Worm (Caenorhabditis elegans): ENCODE data around the gene ZC196.5.
A peak's percentile ranks its signal among the peaks of the same experiment; 100 is the strongest.

ZC196.5 gene

DNA sequence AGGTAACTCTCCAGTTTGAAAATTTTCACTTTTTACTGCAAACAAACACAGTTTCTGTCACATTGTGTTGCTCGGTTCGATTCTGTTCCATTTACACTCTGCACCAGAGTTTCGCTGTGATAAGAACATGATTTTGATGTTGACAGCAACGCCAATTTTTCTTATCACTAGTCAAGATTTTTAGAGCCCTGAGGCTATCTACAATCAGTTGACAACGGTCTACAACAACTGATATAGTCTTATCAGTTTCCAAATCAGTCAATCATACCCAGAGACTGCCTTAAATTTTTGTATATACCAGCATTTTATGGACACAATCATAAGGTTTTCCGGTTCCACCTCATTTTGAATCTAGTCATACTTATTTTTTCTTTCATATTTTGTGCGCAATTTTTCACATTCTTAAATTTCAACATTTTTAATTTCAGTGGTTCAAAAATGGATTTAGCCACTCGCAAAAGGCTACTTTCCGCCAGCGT, 39.3 kb downstream of the ZC196.5 start, which contains the start of gene B0507.3 (continued):
- peak; percentile 100 for TF ChIP-seq pqm-1 (tag; optimal IDR thresholded peaks at IDR 0.05)
- TF ChIP-seq saeg-2 (GFP tag; IDR thresholded peaks at IDR 0.05), result no peak
- TF ChIP-seq lin-13 (GFP tag; optimal IDR thresholded peaks at IDR 0.05), result no peak
- peak; percentile 29 for TF ChIP-seq T20F7.1 (GFP tag; optimal IDR thresholded peaks at IDR 0.05)
- peak; percentile 98 for TF ChIP-seq tra-1 (GFP tag; IDR thresholded peaks at IDR 0.05)
- TF ChIP-seq nhr-41 (GFP tag; IDR thresholded peaks at IDR 0.05), result peak; percentile 77
- TF ChIP-seq mes-2 (tag; optimal IDR thresholded peaks at IDR 0.05; ENCODE audit: poor library complexity, severe bottlenecking), result no peak
- TF ChIP-seq mxl-3 (GFP tag; optimal IDR thresholded peaks at IDR 0.05), result peak; percentile 7
- no peak for TF ChIP-seq Y75B8A.6 (GFP tag; IDR thresholded peaks at IDR 0.05)
- peak; percentile 97 for TF ChIP-seq php-3 (GFP tag; IDR thresholded peaks at IDR 0.05)
- 0 out of 2 replicates have a peak, but pooled peaks have one; percentile 49 for TF ChIP-seq nhr-42 (GFP tag; IDR thresholded peaks at IDR 0.05)
- no peak for TF ChIP-seq arid-1 (GFP tag; conservative IDR thresholded peaks at IDR 0.05)
- peak; percentile 59; the same call in 1 of the 2 replicates for TF ChIP-seq pha-4 (GFP tag; IDR thresholded peaks at IDR 0.05)
- TF ChIP-seq pha-4 (tag; optimal IDR thresholded peaks at IDR 0.05), result no peak
- peak; percentile 88 for TF ChIP-seq nhr-77 (tag; optimal IDR thresholded peaks at IDR 0.05)
- peak; percentile 85 for TF ChIP-seq nhr-102 (tag; optimal IDR thresholded peaks at IDR 0.05)
- peak; percentile 65 for TF ChIP-seq nhr-6 (tag; optimal IDR thresholded peaks at IDR 0.05)
- TF ChIP-seq ces-1 (GFP tag; optimal IDR thresholded peaks at IDR 0.05), result no peak
- peak; percentile 13 to 25 for TF ChIP-seq unc-62 (GFP tag; optimal IDR thresholded peaks at IDR 0.05 in 1 of 2)
- TF ChIP-seq unc-62 (tag; optimal IDR thresholded peaks at IDR 0.05), result no peak
- peak; percentile 94 for TF ChIP-seq hlh-11 (tag; optimal IDR thresholded peaks at IDR 0.05)
- peak; percentile 96 for TF ChIP-seq lin-1 (GFP tag; IDR thresholded peaks at IDR 0.05)
- peak; percentile 95 for TF ChIP-seq nhr-28 (tag; optimal IDR thresholded peaks at IDR 0.05)

DNA sequence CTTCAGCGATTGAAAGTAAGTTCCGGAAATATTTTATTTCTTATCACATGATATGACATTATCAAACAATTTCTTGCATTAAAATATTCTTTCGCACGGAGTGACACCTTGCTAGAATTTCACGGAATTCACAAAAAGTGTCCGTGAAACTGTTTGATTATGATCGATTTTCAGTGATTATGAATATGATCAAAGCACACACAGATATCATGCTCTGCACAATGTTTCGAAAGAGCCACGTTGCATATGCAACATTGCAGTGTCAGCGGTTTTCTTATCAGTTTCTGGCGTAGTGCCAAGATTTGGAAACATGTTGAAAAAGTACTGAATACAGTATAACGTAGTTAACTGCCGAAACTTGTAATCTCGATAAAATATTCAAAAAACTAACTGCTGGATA, 40.0 kb downstream of the ZC196.5 start:
- TF ChIP-seq unc-130 (GFP tag; optimal IDR thresholded peaks at IDR 0.05), result no peak
- no peak for TF ChIP-seq F49E8.2 (tag; optimal IDR thresholded peaks at IDR 0.05; ENCODE audit: borderline replicate concordance)
- TF ChIP-seq pqm-1 (tag; optimal IDR thresholded peaks at IDR 0.05), result peak; percentile 74
- no peak for TF ChIP-seq ceh-20 (GFP tag; IDR thresholded peaks at IDR 0.05)
- peak; percentile 22 for TF ChIP-seq nhr-48 (tag; optimal IDR thresholded peaks at IDR 0.05)
- no peak for TF ChIP-seq zag-1 (tag; optimal IDR thresholded peaks at IDR 0.05)
- TF ChIP-seq dve-1 (tag; optimal IDR thresholded peaks at IDR 0.05; ENCODE audit: insufficient read depth), result peak; percentile 80
- peak; percentile 66 for TF ChIP-seq aha-1 (tag)
- TF ChIP-seq Y75B8A.6 (GFP tag; IDR thresholded peaks at IDR 0.05), result no peak
- TF ChIP-seq daf-16 (GFP tag; optimal IDR thresholded peaks at IDR 0.05), result peak in 1 of 2 experiments; percentile 12
- peak; percentile 80 for TF ChIP-seq daf-16 (tag; optimal IDR thresholded peaks at IDR 0.05)
- peak; percentile 60; the same call in 1 of the 2 replicates for TF ChIP-seq zfp-3 (GFP tag; conservative IDR thresholded peaks at IDR 0.05)
- peak; percentile 76 for TF ChIP-seq nhr-77 (tag; optimal IDR thresholded peaks at IDR 0.05)
- TF ChIP-seq snpc-1.2 (GFP tag; IDR thresholded peaks at IDR 0.05), result no peak
- TF ChIP-seq mes-2 (tag; optimal IDR thresholded peaks at IDR 0.05; ENCODE audit: poor library complexity, severe bottlenecking), result no peak
- TF ChIP-seq hmg-1.1 (GFP tag; IDR thresholded peaks at IDR 0.05), result no peak
- peak in 1 of 2 experiments; percentile 37 for TF ChIP-seq mdl-1 (tag; optimal IDR thresholded peaks at IDR 0.05)
- TF ChIP-seq php-3 (GFP tag; IDR thresholded peaks at IDR 0.05), result peak; percentile 66; the same call in 1 of the 2 replicates
- TF ChIP-seq Y105C5A.15 (GFP tag; IDR thresholded peaks at IDR 0.05), result no peak
- peak; percentile 86 for TF ChIP-seq tra-1 (GFP tag; IDR thresholded peaks at IDR 0.05)
- peak; percentile 88 for TF ChIP-seq lin-1 (GFP tag; IDR thresholded peaks at IDR 0.05)
- no peak for TF ChIP-seq ama-1 (optimal IDR thresholded peaks at IDR 0.05)
- no peak for TF ChIP-seq ZK546.5 (tag; optimal IDR thresholded peaks at IDR 0.05)
- TF ChIP-seq T20F7.1 (GFP tag; optimal IDR thresholded peaks at IDR 0.05), result peak; percentile 26
- TF ChIP-seq nhr-28 (tag; optimal IDR thresholded peaks at IDR 0.05), result peak; percentile 82
- no peak for TF ChIP-seq hif-1 (tag; optimal IDR thresholded peaks at IDR 0.05)
- TF ChIP-seq dmd-6 (GFP tag; IDR thresholded peaks at IDR 0.05), result peak; percentile 95
- TF ChIP-seq hlh-11 (tag; optimal IDR thresholded peaks at IDR 0.05), result peak; percentile 84
- TF ChIP-seq attf-4 (tag; optimal IDR thresholded peaks at IDR 0.05), result no peak
- TF ChIP-seq Y48G9A.11 (GFP tag; IDR thresholded peaks at IDR 0.05), result no peak
- TF ChIP-seq fkh-10 (GFP tag; optimal IDR thresholded peaks at IDR 0.05), result no peak
- TF ChIP-seq nhr-102 (tag; optimal IDR thresholded peaks at IDR 0.05), result peak; percentile 54
- peak; percentile 42 for TF ChIP-seq mxl-3 (GFP tag; optimal IDR thresholded peaks at IDR 0.05)
- peak; percentile 79 for TF ChIP-seq saeg-2 (GFP tag; IDR thresholded peaks at IDR 0.05)

All from whole organism, L4 larva.